In the genomic region with DNA sequence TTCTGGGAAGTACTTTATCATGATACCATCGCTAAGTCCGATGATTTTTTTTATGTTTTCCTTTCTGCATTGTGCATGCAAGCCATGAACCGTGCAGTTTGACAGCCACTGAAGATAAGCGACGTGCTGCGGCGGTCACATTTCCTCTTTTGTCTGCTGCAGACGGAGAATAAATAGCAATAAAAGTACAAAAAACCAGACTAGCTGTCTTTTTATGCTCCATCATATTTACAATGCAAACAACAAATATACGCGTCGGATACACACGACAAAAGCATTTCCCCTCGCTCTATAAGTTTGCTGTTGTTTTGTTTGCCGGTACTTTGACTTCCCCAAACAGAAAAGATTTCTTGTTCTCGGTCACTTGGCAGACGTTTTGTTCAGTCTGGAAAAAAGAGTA, we compare ENCODE assay signal across 1 fruit fly cellular context.
A peak's percentile ranks its signal among the peaks of the same experiment; 100 is the strongest.
TF ChIP-seq lines count a peak whose summit lies in the region.

No protein-coding gene starts in this region.

TF ChIP-seq in whole organism, embryonic, 481 proteins besides CTCF, POLR2A, EP300 and RAD21 (continued from another document and continues in another):
- TF ChIP-seq ems (GFP tag; optimal IDR thresholded peaks at IDR 0.05; lab: Kevin White, UChicago) (peak; percentile 56), caup (GFP tag; optimal IDR thresholded peaks at IDR 0.05; lab: Kevin White, UChicago; ENCODE audit: severe bottlenecking) (peak; percentile 33), CG12659 (GFP tag; optimal IDR thresholded peaks at IDR 0.05; lab: Kevin White, UChicago) (peak; percentile 34), stc (GFP tag; IDR thresholded peaks at IDR 0.05; lab: Robert Waterston, UW) (peak; percentile 63), aop (GFP tag; IDR thresholded peaks at IDR 0.05; lab: Robert Waterston, UW) (0 out of 2 replicates have a peak, but pooled peaks have one; percentile 44), CG34422 (GFP tag; IDR thresholded peaks at IDR 0.05; lab: Robert Waterston, UW) (no peak), CG12219 (GFP tag; optimal IDR thresholded peaks at IDR 0.05; lab: Kevin White, UChicago) (peak; percentile 70), abd-A (tag; optimal IDR thresholded peaks at IDR 0.05; lab: Kevin White, UChicago) (no peak), zf30C (GFP tag; optimal IDR thresholded peaks at IDR 0.05; lab: Kevin White, UChicago) (no peak), Atf6 (GFP tag; IDR thresholded peaks at IDR 0.05; lab: Robert Waterston, UW) (no peak), gsb (GFP tag; IDR thresholded peaks at IDR 0.05; lab: Robert Waterston, UW) (no peak), CG3407 (GFP tag; optimal IDR thresholded peaks at IDR 0.05; lab: Kevin White, UChicago) (peak; percentile 92), pfk (GFP tag; optimal IDR thresholded peaks at IDR 0.05; lab: Kevin White, UChicago) (peak; percentile 17), Doc2 (GFP tag; IDR thresholded peaks at IDR 0.05; lab: Robert Waterston, UW) (no peak), CG4404 (GFP tag; IDR thresholded peaks at IDR 0.05; lab: Robert Waterston, UW) (no peak), CG7786 (GFP tag; optimal IDR thresholded peaks at IDR 0.05; lab: Kevin White, UChicago) (peak; percentile 11), Gug (GFP tag; IDR thresholded peaks at IDR 0.05; lab: Robert Waterston, UW) (no peak), gem (tag; optimal IDR thresholded peaks at IDR 0.05; lab: Kevin White, UChicago) (peak; percentile 76), CG7987 (GFP tag; optimal IDR thresholded peaks at IDR 0.05; lab: Kevin White, UChicago) (peak; percentile 83), Lim3 (GFP tag; IDR thresholded peaks at IDR 0.05; lab: Robert Waterston, UW) (no peak), sna (GFP tag; IDR thresholded peaks at IDR 0.05; lab: Robert Waterston, UW; ENCODE audit: partially characterized antibody) (no peak), CG9932 (GFP tag; IDR thresholded peaks at IDR 0.05; lab: Robert Waterston, UW) (no peak), mld (GFP tag; IDR thresholded peaks at IDR 0.05; lab: Robert Waterston, UW; ENCODE audit: partially characterized antibody) (no peak), CG6765 (GFP tag; optimal IDR thresholded peaks at IDR 0.05; lab: Kevin White, UChicago) (no peak), ewg (GFP tag; optimal IDR thresholded peaks at IDR 0.05; lab: Kevin White, UChicago) (peak; percentile 69), dimm (GFP tag; IDR thresholded peaks at IDR 0.05; lab: Robert Waterston, UW) (peak; percentile 35; the same call in 1 of the 2 replicates), NK7.1 (GFP tag; optimal IDR thresholded peaks at IDR 0.05; lab: Kevin White, UChicago) (peak; percentile 30), CG12236 (GFP tag; optimal IDR thresholded peaks at IDR 0.05; lab: Kevin White, UChicago) (peak; percentile 75), CG7357 (GFP tag; IDR thresholded peaks at IDR 0.05; lab: Robert Waterston, UW) (no peak), chif (GFP tag; optimal IDR thresholded peaks at IDR 0.05; lab: Kevin White, UChicago) (peak; percentile 41 to 80), gcm2 (GFP tag; optimal IDR thresholded peaks at IDR 0.05; lab: Kevin White, UChicago) (peak; percentile 46), al (GFP tag; IDR thresholded peaks at IDR 0.05; lab: Robert Waterston, UW) (no peak), Jarid2 (GFP tag; optimal IDR thresholded peaks at IDR 0.05; lab: Kevin White, UChicago) (peak; percentile 54), nom (GFP tag; optimal IDR thresholded peaks at IDR 0.05; lab: Kevin White, UChicago) (peak; percentile 74), CG33557 (GFP tag; optimal IDR thresholded peaks at IDR 0.05; lab: Kevin White, UChicago) (peak; percentile 84), cato (GFP tag; optimal IDR thresholded peaks at IDR 0.05; lab: Kevin White, UChicago; ENCODE audit: borderline replicate concordance) (peak; percentile 27), hth (optimal IDR thresholded peaks at IDR 0.05; lab: Kevin White, UChicago) (no peak), kah (GFP tag; optimal IDR thresholded peaks at IDR 0.05; lab: Kevin White, UChicago) (peak; percentile 53), Hr39 (optimal IDR thresholded peaks at IDR 0.05; lab: Kevin White, UChicago) (no peak), CG11695 (GFP tag; IDR thresholded peaks at IDR 0.05; lab: Robert Waterston, UW) (0 out of 3 replicates have a peak, but pooled peaks have one; percentile 27), CG14667 (GFP tag; IDR thresholded peaks at IDR 0.05; lab: Robert Waterston, UW) (no peak), tin (GFP tag; optimal IDR thresholded peaks at IDR 0.05; lab: Kevin White, UChicago) (peak; percentile 44), CG17328 (GFP tag; IDR thresholded peaks at IDR 0.05; lab: Robert Waterston, UW) (peak; percentile 76), eyg (GFP tag; optimal IDR thresholded peaks at IDR 0.05; lab: Kevin White, UChicago) (peak; percentile 33), CG11456 (GFP tag; IDR thresholded peaks at IDR 0.05; lab: Robert Waterston, UW) (no peak), Eip74EF (GFP tag; optimal IDR thresholded peaks at IDR 0.05; lab: Kevin White, UChicago) (peak in 1 of 2 experiments; percentile 46), CG17361 (GFP tag; IDR thresholded peaks at IDR 0.05; lab: Robert Waterston, UW) (peak; percentile 51; the same call in 2 of the 3 replicates), CG2199 (GFP tag; IDR thresholded peaks at IDR 0.05; lab: Robert Waterston, UW) (peak; percentile 87), CG17359 (tag; optimal IDR thresholded peaks at IDR 0.05; lab: Kevin White, UChicago) (peak; percentile 89), CG11093 (GFP tag; IDR thresholded peaks at IDR 0.05; lab: Robert Waterston, UW) (no peak; the same call in 2 of the 3 replicates), CG30431 (GFP tag; optimal IDR thresholded peaks at IDR 0.05; lab: Kevin White, UChicago) (peak; percentile 74), gce (GFP tag; IDR thresholded peaks at IDR 0.05; lab: Robert Waterston, UW) (peak; percentile 78), CG3163 (GFP tag; optimal IDR thresholded peaks at IDR 0.05; lab: Kevin White, UChicago) (peak; percentile 31), cad (GFP tag; optimal IDR thresholded peaks at IDR 0.05; lab: Kevin White, UChicago) (peak; percentile 42), CG9876 (GFP tag; optimal IDR thresholded peaks at IDR 0.05; lab: Kevin White, UChicago) (peak; percentile 38), nau (GFP tag; optimal IDR thresholded peaks at IDR 0.05; lab: Kevin White, UChicago) (peak; percentile 76), bcd (GFP tag; optimal IDR thresholded peaks at IDR 0.05; lab: Kevin White, UChicago) (peak; percentile 75), gro (GFP tag; optimal IDR thresholded peaks at IDR 0.05; lab: Kevin White, UChicago) (no peak), CG13424 (tag; optimal IDR thresholded peaks at IDR 0.05; lab: Kevin White, UChicago) (peak; percentile 45), CHES-1-like (GFP tag; optimal IDR thresholded peaks at IDR 0.05; lab: Kevin White, UChicago) (peak; percentile 45), Scr (GFP tag; IDR thresholded peaks at IDR 0.05; lab: Robert Waterston, UW; ENCODE audit: partially characterized antibody) (no peak), lola (GFP tag; optimal IDR thresholded peaks at IDR 0.05; lab: Kevin White, UChicago) (peak in 1 of 3 experiments; percentile 52), ash1 (GFP tag; optimal IDR thresholded peaks at IDR 0.05; lab: Kevin White, UChicago) (no peak), jigr1 (GFP tag; IDR thresholded peaks at IDR 0.05; lab: Robert Waterston, UW) (no peak), NC2β (GFP tag; optimal IDR thresholded peaks at IDR 0.05; lab: Kevin White, UChicago) (peak; percentile 78), tx (GFP tag; optimal IDR thresholded peaks at IDR 0.05; lab: Kevin White, UChicago) (peak; percentile 48), CG10462 (GFP tag; optimal IDR thresholded peaks at IDR 0.05; lab: Kevin White, UChicago) (peak; percentile 79), zen (tag; optimal IDR thresholded peaks at IDR 0.05; lab: Kevin White, UChicago) (peak; percentile 42), Rfx (GFP tag; IDR thresholded peaks at IDR 0.05; lab: Robert Waterston, UW) (0 out of 2 replicates have a peak, but pooled peaks have one; percentile 13), CoRest (tag; optimal IDR thresholded peaks at IDR 0.05; lab: Kevin White, UChicago) (peak; percentile 75), dpn (GFP tag; optimal IDR thresholded peaks at IDR 0.05; lab: Kevin White, UChicago) (peak in 1 of 2 experiments; percentile 67), fd96Cb (tag; optimal IDR thresholded peaks at IDR 0.05; lab: Kevin White, UChicago) (peak; percentile 67), btn (GFP tag; optimal IDR thresholded peaks at IDR 0.05; lab: Kevin White, UChicago) (peak; percentile 75), sisA (GFP tag; IDR thresholded peaks at IDR 0.05; lab: Robert Waterston, UW) (no peak), CG6254 (GFP tag; optimal IDR thresholded peaks at IDR 0.05; lab: Kevin White, UChicago) (peak; percentile 81), CG10366 (GFP tag; IDR thresholded peaks at IDR 0.05; lab: Robert Waterston, UW) (peak; percentile 32; the same call in 1 of the 2 replicates), E2f2 (GFP tag; IDR thresholded peaks at IDR 0.05; lab: Robert Waterston, UW) (no peak), Opbp (GFP tag; IDR thresholded peaks at IDR 0.05; lab: Robert Waterston, UW; ENCODE audit: partially characterized antibody) (no peak), CG5953 (GFP tag; IDR thresholded peaks at IDR 0.05; lab: Robert Waterston, UW) (peak; percentile 66), CG4854 (GFP tag; optimal IDR thresholded peaks at IDR 0.05; lab: Kevin White, UChicago) (peak; percentile 48), ind (GFP tag; optimal IDR thresholded peaks at IDR 0.05; lab: Kevin White, UChicago) (no peak), Hey (tag; optimal IDR thresholded peaks at IDR 0.05; lab: Kevin White, UChicago) (peak; percentile 24), HHEX (GFP tag; optimal IDR thresholded peaks at IDR 0.05; lab: Kevin White, UChicago) (peak; percentile 73), toy (GFP tag; IDR thresholded peaks at IDR 0.05; lab: Robert Waterston, UW) (no peak), wek (GFP tag; optimal IDR thresholded peaks at IDR 0.05; lab: Kevin White, UChicago) (peak; percentile 89), Side (GFP tag; optimal IDR thresholded peaks at IDR 0.05; lab: Kevin White, UChicago) (peak; percentile 75), CG13287 (GFP tag; IDR thresholded peaks at IDR 0.05; lab: Robert Waterston, UW; ENCODE audit: partially characterized antibody) (no peak), ftz-f1 (GFP tag; optimal IDR thresholded peaks at IDR 0.05; lab: Kevin White, UChicago) (no peak), schlank (tag; optimal IDR thresholded peaks at IDR 0.05; lab: Kevin White, UChicago) (no peak), hkb (optimal IDR thresholded peaks at IDR 0.05; lab: Kevin White, UChicago) (no peak), hkb (GFP tag; IDR thresholded peaks at IDR 0.05; lab: Robert Waterston, UW) (peak; percentile 75), tna (GFP tag; IDR thresholded peaks at IDR 0.05; lab: Robert Waterston, UW; ENCODE audit: partially characterized antibody) (no peak), ac (GFP tag; optimal IDR thresholded peaks at IDR 0.05; lab: Kevin White, UChicago) (peak; percentile 85), crol (GFP tag; IDR thresholded peaks at IDR 0.05; lab: Robert Waterston, UW) (peak; percentile 37; the same call in 1 of the 2 replicates), C15 (GFP tag; IDR thresholded peaks at IDR 0.05; lab: Robert Waterston, UW) (no peak), Nf-YA (GFP tag; IDR thresholded peaks at IDR 0.05; lab: Robert Waterston, UW) (peak; percentile 53; the same call in 1 of the 2 replicates), scrt (GFP tag; optimal IDR thresholded peaks at IDR 0.05; lab: Kevin White, UChicago) (peak; percentile 33), CG1529 (GFP tag; optimal IDR thresholded peaks at IDR 0.05; lab: Kevin White, UChicago) (peak; percentile 74), eve (GFP tag; optimal IDR thresholded peaks at IDR 0.05; lab: Kevin White, UChicago) (no peak), Lhr (GFP tag; optimal IDR thresholded peaks at IDR 0.05; lab: Kevin White, UChicago) (peak; percentile 88), lov (optimal IDR thresholded peaks at IDR 0.05; lab: Kevin White, UChicago) (no peak), lov (GFP tag; IDR thresholded peaks at IDR 0.05; lab: Robert Waterston, UW) (peak; percentile 51; the same call in 1 of the 3 replicates), CG1602 (GFP tag; optimal IDR thresholded peaks at IDR 0.05; lab: Kevin White, UChicago) (peak; percentile 71), dysf (GFP tag; IDR thresholded peaks at IDR 0.05; lab: Robert Waterston, UW) (no peak), ara (GFP tag; IDR thresholded peaks at IDR 0.05; lab: Robert Waterston, UW) (peak; percentile 66), Xbp1 (GFP tag; optimal IDR thresholded peaks at IDR 0.05; lab: Kevin White, UChicago) (peak; percentile 45), dmrt99B (tag; optimal IDR thresholded peaks at IDR 0.05; lab: Kevin White, UChicago) (peak; percentile 63), fd64A (GFP tag; optimal IDR thresholded peaks at IDR 0.05; lab: Kevin White, UChicago) (peak; percentile 92), CG43689 (GFP tag; IDR thresholded peaks at IDR 0.05; lab: Robert Waterston, UW) (no peak), Hsf (GFP tag; optimal IDR thresholded peaks at IDR 0.05; lab: Kevin White, UChicago) (peak; percentile 39), klu (GFP tag; IDR thresholded peaks at IDR 0.05; lab: Robert Waterston, UW) (no peak), Myb (GFP tag; optimal IDR thresholded peaks at IDR 0.05; lab: Kevin White, UChicago) (peak; percentile 15), Neu2 (GFP tag; optimal IDR thresholded peaks at IDR 0.05; lab: Kevin White, UChicago; ENCODE audit: borderline replicate concordance) (no peak), CG1233 (GFP tag; optimal IDR thresholded peaks at IDR 0.05; lab: Kevin White, UChicago) (peak; percentile 77), CG10543 (GFP tag; optimal IDR thresholded peaks at IDR 0.05; lab: Kevin White, UChicago) (peak; percentile 26), CG17612 (GFP tag; IDR thresholded peaks at IDR 0.05; lab: Robert Waterston, UW) (no peak), CG2889 (GFP tag; IDR thresholded peaks at IDR 0.05; lab: Robert Waterston, UW) (no peak), Lpt (GFP tag; optimal IDR thresholded peaks at IDR 0.05; lab: Kevin White, UChicago) (no peak), sd (tag; optimal IDR thresholded peaks at IDR 0.05; lab: Kevin White, UChicago) (peak; percentile 20), CG6689 (GFP tag; IDR thresholded peaks at IDR 0.05; lab: Robert Waterston, UW) (peak; percentile 68), CG8089 (GFP tag; optimal IDR thresholded peaks at IDR 0.05; lab: Kevin White, UChicago) (peak; percentile 81), Mes4 (GFP tag; optimal IDR thresholded peaks at IDR 0.05; lab: Kevin White, UChicago) (peak; percentile 80), sens-2 (GFP tag; IDR thresholded peaks at IDR 0.05; lab: Robert Waterston, UW) (peak; percentile 72; the same call in 1 of the 2 replicates), Ssrp (tag; optimal IDR thresholded peaks at IDR 0.05; lab: Kevin White, UChicago) (peak; percentile 16), fd102C (GFP tag; optimal IDR thresholded peaks at IDR 0.05; lab: Kevin White, UChicago) (peak; percentile 72), pita (GFP tag; optimal IDR thresholded peaks at IDR 0.05; lab: Kevin White, UChicago) (no peak)
